Fruit fly (Drosophila melanogaster) Kc167 (cell line): ENCODE data around the gene CG32188.

Source experiments
- Myc ChIP-seq: fragments of >200 bp; optimal IDR thresholded peaks from 2 replicates; lab custom pipeline; 2017; ENCODE audit warnings: missing external identifiers
- Sin3A ChIP-seq: fragments of >200 bp; optimal IDR thresholded peaks from 2 replicates; lab custom pipeline; 2018; ENCODE audit warnings: missing external identifiers
- h ChIP-seq: fragments of >200 bp; optimal IDR thresholded peaks from 3 replicates; lab custom pipeline; 2018; ENCODE audit warnings: missing external identifiers
- insv ChIP-seq: fragments of >200 bp; optimal IDR thresholded peaks from 3 replicates; lab custom pipeline; 2018; ENCODE audit warnings: missing external identifiers
- psq ChIP-seq: fragments of >200 bp; optimal IDR thresholded peaks from 2 replicates; lab custom pipeline; 2017; ENCODE audit warnings: missing external identifiers
- ttk ChIP-seq: sonication (Bioruptor generic); optimal IDR thresholded peaks from 2 replicates; lab custom pipeline; 2017; ENCODE audit warnings: missing external identifiers

Gene CG32188

DNA sequence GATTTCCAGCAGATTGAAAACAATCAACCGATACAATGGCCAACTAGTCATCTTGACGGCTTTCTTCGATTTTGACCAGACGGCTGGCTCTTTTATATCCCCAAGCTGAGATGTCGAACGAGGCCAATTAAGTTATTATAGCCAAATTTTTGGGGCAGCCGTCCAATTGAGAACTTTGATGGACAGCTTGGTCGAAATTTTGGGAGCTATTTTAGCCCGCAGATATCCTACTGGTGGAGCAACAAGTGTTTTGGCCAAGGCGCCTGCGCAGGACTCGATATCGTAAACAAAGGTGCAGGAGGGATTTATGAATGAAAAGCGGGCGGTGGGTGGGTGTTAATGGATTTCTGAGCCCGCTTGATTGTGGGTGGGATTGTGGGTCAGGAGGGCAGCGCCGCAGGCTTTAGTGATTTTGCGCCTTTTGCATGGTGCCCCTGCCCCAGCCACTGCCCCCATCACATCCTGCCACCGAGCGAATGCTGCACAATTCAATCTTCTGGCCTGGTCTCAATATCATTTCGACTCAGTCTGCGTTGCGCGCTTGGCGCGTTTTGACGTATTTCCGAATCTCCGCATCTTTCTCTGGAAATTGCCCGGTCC lies 10.5 kb downstream of the CG32188 start, which contains the start of the genes Ir75c and Grd:
Gene Ir75c, minus strand, starts transcription at position 51 of the 600 bp plus-strand sequence.
Gene Grd, plus strand, starts transcription at position 550 of the 600 bp plus-strand sequence.
- no peak for TF ChIP-seq h (lab: Kevin White, UChicago)
- TF ChIP-seq ttk (lab: Kevin White, UChicago) = no peak
- TF ChIP-seq Sin3A (lab: Kevin White, UChicago) = no peak

DNA sequence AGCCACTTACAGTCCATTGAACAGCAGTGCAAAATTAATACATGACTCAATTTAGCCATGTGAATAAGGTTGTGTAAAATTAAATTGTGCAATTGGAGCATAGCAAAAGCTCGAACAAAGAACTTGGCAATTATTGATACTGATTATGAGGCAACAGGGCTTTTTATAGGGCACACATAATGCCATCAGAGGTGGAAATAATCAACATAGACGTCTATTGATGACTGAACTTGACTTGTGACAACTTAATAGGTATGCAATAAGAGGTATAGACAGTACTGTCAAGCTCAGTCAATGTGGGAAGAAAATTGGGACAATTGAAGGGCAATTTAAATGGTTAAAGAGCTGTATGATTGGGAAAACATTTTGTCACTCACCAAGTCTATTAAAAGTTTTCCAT lies 13.3 kb downstream of the CG32188 start, which contains the start of gene Ir75b:
Gene Ir75b, minus strand, starts transcription at position 101 of the 400 bp plus-strand sequence.
- no peak for TF ChIP-seq Myc (lab: Kevin White, UChicago)
- TF ChIP-seq Sin3A (lab: Kevin White, UChicago) = no peak

DNA sequence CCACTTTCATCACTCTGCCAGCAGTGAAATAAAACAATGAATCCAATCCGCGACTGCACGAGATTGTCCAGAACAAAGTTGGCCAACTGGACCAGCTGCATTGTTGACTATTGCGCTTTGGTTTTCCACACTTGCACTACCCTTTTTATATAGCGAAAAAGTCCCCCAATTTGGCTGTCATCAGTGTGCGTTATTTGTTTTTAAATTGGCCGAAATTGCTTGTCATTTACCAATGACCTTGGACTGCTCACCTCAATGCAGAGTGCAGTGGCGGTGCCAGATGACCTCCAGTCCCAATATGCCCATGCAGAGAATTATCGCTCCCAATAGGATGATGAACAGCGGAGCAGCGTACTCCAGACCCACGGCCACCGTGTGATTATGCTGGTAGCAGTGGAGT lies 15.6 kb downstream of the CG32188 start, which contains the start of gene Ir75a:
Gene Ir75a, minus strand, starts transcription at position 101 of the 400 bp plus-strand sequence.
- TF ChIP-seq h (lab: Kevin White, UChicago) (no peak), ttk (lab: Kevin White, UChicago) (no peak), psq (lab: Kevin White, UChicago) (no peak), Sin3A (lab: Kevin White, UChicago) (no peak), insv (lab: Kevin White, UChicago) (no peak), Myc (lab: Kevin White, UChicago) (no peak)

DNA sequence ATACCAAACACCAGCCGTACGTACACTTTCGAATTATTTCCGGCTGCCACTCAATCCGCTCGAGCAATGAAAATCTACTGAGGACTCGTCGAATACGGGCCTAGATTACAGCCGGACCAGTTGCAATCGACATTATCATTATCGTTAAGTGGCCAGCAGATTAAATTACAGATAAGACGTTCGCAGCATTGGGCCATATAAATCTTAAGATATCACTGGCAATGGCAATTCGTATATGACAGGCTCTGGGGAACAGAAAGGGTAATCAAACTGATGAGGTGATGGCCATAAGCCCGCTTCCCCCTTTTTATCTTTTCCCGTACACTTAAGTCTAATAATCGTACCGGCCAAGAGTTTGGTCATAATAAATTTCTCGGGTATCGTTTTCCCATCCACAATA lies 19.4 kb downstream of the CG32188 start, which contains the start of gene Cln3:
Gene Cln3, minus strand, starts transcription at position 84 of the 400 bp plus-strand sequence.
- TF ChIP-seq h (lab: Kevin White, UChicago) (no peak), psq (lab: Kevin White, UChicago) (no peak), Sin3A (lab: Kevin White, UChicago) (no peak), Myc (lab: Kevin White, UChicago) (no peak)

DNA sequence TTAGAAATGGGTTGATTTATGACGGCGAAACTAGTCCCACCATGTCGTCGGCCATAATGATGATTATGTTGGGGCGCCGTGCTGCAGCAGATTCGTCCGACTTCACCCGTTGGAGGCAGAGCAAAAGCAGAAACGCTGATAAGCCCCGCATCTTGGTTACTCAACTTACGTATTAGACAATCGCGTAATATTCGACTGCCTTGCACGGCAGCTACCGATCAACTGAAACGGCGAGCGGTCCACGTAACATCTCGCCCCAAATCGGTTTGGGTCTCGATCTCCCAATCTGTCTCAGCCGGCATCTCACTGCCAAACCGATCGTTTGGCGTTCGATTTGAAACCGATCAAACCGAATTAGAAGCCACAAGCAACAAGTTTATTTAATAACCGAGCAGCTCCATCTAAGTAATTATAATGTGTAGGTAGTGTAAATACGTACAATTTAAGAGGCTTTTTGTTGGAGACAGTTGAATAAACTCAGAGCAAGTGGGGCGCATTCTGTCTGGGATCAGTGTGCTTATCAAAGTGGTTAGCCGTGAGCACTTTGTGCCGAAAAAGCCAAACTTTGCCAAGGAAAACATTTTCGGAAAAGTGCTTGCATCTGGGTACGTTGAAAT lies 24.7 kb downstream of the CG32188 start, which contains the start of gene CG32191:
Gene CG32191, minus strand, starts transcription at position 550 of the 617 bp plus-strand sequence.
- TF ChIP-seq insv (lab: Kevin White, UChicago) (no peak), psq (lab: Kevin White, UChicago) (no peak), h (lab: Kevin White, UChicago) (no peak), Myc (lab: Kevin White, UChicago) (no peak), ttk (lab: Kevin White, UChicago) (no peak), Sin3A (lab: Kevin White, UChicago) (no peak)

DNA sequence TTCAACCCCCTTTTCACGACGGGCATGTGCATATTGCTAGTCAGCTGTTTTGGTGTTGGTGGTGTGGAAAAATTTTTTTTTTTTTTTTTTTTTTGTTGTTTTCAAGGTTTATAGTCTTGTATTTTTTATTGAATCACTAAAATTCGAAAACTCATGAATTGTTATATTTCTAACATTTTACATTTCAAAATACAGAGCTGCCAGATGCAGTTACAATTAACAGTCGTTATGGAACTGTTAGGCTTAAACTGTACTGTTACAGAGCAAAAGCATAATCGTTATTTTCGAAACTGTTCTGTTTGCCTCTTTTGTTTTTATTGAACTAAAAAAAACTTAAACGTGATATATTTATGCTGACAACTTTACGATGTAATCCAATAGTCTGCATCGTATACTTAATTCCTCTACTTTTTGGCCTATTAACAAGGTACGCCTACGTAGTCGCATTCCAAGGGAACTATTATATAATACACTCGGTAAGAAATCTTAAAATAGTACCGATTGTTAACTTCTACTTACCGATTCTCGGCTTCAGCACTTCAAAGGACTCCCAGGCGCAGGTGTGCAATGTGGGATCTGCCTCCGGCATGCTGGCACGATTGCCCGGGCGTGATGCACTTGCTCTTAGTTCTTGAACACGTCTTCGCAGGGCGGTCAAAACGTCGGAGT lies 26.9 kb downstream of the CG32188 start, which contains the start of gene CG32187:
Gene CG32187, minus strand, starts transcription at position 9 of the 669 bp plus-strand sequence.
- TF ChIP-seq Sin3A (lab: Kevin White, UChicago) (no peak), insv (lab: Kevin White, UChicago) (no peak), ttk (lab: Kevin White, UChicago) (no peak), psq (lab: Kevin White, UChicago) (no peak), Myc (lab: Kevin White, UChicago) (no peak), h (lab: Kevin White, UChicago) (no peak)

DNA sequence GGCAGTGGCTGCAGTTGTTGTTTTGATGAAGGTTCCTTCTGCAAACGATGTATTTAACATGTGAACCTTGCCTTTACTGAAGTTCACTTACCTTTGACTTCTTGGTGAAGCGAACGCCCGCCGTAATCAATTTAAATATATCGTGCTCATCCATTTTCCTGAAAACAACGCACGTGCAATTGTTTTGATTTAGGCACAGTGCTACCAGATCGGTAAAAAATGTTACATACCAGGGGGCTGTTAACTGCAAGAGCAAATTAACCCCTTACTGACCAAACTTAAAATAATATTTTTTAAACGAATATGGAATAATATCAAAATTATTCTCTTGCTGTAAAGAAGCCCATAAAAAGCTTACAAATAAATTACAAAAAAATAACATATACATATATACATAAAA lies 28.9 kb downstream of the CG32188 start, which contains the start of gene ais:
Gene ais, minus strand, starts transcription at position 205 of the 400 bp plus-strand sequence.
- no peak for TF ChIP-seq ttk (lab: Kevin White, UChicago)
- no peak for TF ChIP-seq h (lab: Kevin White, UChicago)
- TF ChIP-seq Sin3A (lab: Kevin White, UChicago) = no peak
- no peak for TF ChIP-seq insv (lab: Kevin White, UChicago)
- TF ChIP-seq psq (lab: Kevin White, UChicago) = no peak
- TF ChIP-seq Myc (lab: Kevin White, UChicago) = no peak

DNA sequence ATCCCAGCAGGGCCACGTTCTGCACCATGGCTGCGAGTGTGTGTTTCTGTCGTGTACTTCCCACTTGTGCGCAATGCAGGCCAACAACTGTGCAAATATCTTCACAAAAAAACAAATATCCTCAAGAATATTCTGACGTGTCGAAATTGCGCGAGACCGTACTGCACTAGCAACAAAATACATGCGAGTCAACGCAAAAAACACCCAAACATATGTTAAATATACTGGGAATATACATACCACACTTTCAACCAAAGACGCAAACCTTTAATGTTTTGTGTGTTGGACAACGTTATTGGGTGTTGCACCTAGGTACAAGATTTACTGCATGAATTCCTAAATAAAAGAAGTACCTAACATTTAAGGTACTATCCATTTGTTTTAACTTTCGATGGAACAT lies 31.3 kb downstream of the CG32188 start, which contains the start of gene NUCB1:
Gene NUCB1, minus strand, starts transcription at position 173 of the 400 bp plus-strand sequence.
- TF ChIP-seq h (lab: Kevin White, UChicago) = no peak
- no peak for TF ChIP-seq Myc (lab: Kevin White, UChicago)
- TF ChIP-seq ttk (lab: Kevin White, UChicago) = no peak
- TF ChIP-seq insv (lab: Kevin White, UChicago) = no peak
- no peak for TF ChIP-seq Sin3A (lab: Kevin White, UChicago)

DNA sequence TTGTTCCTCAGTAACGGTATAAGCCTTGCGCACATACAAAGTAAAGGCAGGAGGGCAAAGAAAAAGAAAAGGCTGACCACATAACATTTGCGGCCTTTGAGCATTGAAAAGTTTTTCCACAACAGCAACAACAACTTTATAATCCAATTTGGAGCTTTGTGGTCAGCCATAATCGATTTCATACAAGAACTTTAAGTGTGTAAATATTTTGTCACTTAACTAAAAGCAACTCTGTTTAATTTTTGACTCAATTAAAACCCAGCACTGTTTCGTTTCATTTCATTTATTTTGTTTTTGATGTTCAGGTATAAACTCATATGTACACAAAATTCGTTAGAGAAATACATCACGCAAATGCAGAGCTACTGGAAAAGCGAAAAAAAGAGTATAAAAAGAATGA lies 35.9 kb downstream of the CG32188 start, which contains the start of gene CG42816:
Gene CG42816, minus strand, starts transcription at position 101 of the 400 bp plus-strand sequence.
- TF ChIP-seq Myc (lab: Kevin White, UChicago) (no peak), h (lab: Kevin White, UChicago) (no peak), Sin3A (lab: Kevin White, UChicago) (no peak), psq (lab: Kevin White, UChicago) (no peak)

DNA sequence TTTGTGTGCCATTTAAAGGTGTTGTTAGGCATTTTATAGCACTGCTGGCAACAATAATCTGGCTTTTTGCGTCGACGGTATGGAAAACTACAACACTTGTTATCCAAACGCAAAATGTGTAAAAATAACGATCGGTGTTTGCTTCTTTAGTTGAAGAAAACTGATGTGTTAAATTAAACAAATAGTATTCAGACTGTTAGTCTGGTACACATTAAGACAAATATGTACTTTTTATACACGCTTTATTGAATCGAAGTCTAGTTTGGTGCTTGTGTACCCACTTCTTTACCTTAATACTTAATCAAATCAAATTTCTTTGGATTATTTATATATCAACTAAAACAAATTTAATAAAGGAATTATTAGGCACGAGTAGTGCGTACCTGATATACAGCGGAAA lies 41.9 kb downstream of the CG32188 start:
- no peak for TF ChIP-seq psq (lab: Kevin White, UChicago)
- TF ChIP-seq ttk (lab: Kevin White, UChicago) = no peak
- TF ChIP-seq insv (lab: Kevin White, UChicago) = no peak
- TF ChIP-seq h (lab: Kevin White, UChicago) = no peak
- TF ChIP-seq Myc (lab: Kevin White, UChicago) = no peak
- no peak for TF ChIP-seq Sin3A (lab: Kevin White, UChicago)

DNA sequence AAGACGTTTGTCGTGTGGAACGTTAAGA lies 42.1 kb downstream of the CG32188 start, which contains the start of gene CG42815:
Gene CG42815, minus strand, starts transcription at position 20 of the 28 bp plus-strand sequence.
- TF ChIP-seq h (lab: Kevin White, UChicago) (no peak), Myc (lab: Kevin White, UChicago) (no peak), ttk (lab: Kevin White, UChicago) (no peak), Sin3A (lab: Kevin White, UChicago) (no peak), psq (lab: Kevin White, UChicago) (no peak), insv (lab: Kevin White, UChicago) (no peak)
